Fruit fly (Drosophila melanogaster): Measurements from ENCODE around the gene CG9330.

Gene CG9330

dm6 chr3L:19612172-19612571 is 26.1 kb downstream of the CG9330 start, which contains the start of the genes Lon and PIG-F (continued):
- TF ChIP-seq CG12236 (GFP tag; optimal IDR thresholded peaks at IDR 0.05): peak; percentile 95
- TF ChIP-seq hbn (GFP tag; IDR thresholded peaks at IDR 0.05; ENCODE audit: partially characterized antibody): peak; percentile 47; the same call in 1 of the 2 replicates
- TF ChIP-seq CG13424 (tag; optimal IDR thresholded peaks at IDR 0.05): peak; percentile 100
- peak; percentile 100 for TF ChIP-seq CG30403 (GFP tag; optimal IDR thresholded peaks at IDR 0.05)
- peak; percentile 99 for TF ChIP-seq CG6689 (GFP tag; IDR thresholded peaks at IDR 0.05)
- peak; percentile 99 for TF ChIP-seq B-H2 (GFP tag; optimal IDR thresholded peaks at IDR 0.05)
- peak; percentile 99 for TF ChIP-seq ems (GFP tag; optimal IDR thresholded peaks at IDR 0.05)
- peak; percentile 100 for TF ChIP-seq sens (GFP tag)
- peak; percentile 95 for TF ChIP-seq CG31224 (GFP tag; IDR thresholded peaks at IDR 0.05)
- no peak for TF ChIP-seq usp (GFP tag; optimal IDR thresholded peaks at IDR 0.05)
- peak; percentile 89 for TF ChIP-seq CG1024 (GFP tag; IDR thresholded peaks at IDR 0.05)
- TF ChIP-seq CG17186 (GFP tag; optimal IDR thresholded peaks at IDR 0.05): peak; percentile 90
- TF ChIP-seq unc-4 (GFP tag; IDR thresholded peaks at IDR 0.05; ENCODE audit: partially characterized antibody): peak; percentile 51; the same call in 1 of the 2 replicates
- TF ChIP-seq Neu2 (GFP tag; optimal IDR thresholded peaks at IDR 0.05; ENCODE audit: borderline replicate concordance): peak; percentile 94
- peak; percentile 97 for TF ChIP-seq ara (GFP tag; IDR thresholded peaks at IDR 0.05)
- TF ChIP-seq NC2α (GFP tag; optimal IDR thresholded peaks at IDR 0.05): peak; percentile 95
- peak; percentile 93 for TF ChIP-seq CG12071 (GFP tag; optimal IDR thresholded peaks at IDR 0.05)
- TF ChIP-seq CG17361 (GFP tag; IDR thresholded peaks at IDR 0.05): peak; percentile 100
- peak; percentile 44; the same call in 1 of the 3 replicates for TF ChIP-seq CG6791 (GFP tag; IDR thresholded peaks at IDR 0.05; ENCODE audit: partially characterized antibody)
- peak; percentile 99 for TF ChIP-seq CG11093 (GFP tag; IDR thresholded peaks at IDR 0.05)
- peak; percentile 93 for TF ChIP-seq NK7.1 (GFP tag; optimal IDR thresholded peaks at IDR 0.05)
- TF ChIP-seq cas (GFP tag; IDR thresholded peaks at IDR 0.05): peak; percentile 96
- peak; percentile 99 for TF ChIP-seq zfh2 (GFP tag; optimal IDR thresholded peaks at IDR 0.05)
- peak; percentile 93 for TF ChIP-seq CG18011 (GFP tag; optimal IDR thresholded peaks at IDR 0.05)
- TF ChIP-seq croc (GFP tag; conservative IDR thresholded peaks at IDR 0.05): peak; percentile 99
- peak; percentile 99 for TF ChIP-seq NfI (GFP tag; optimal IDR thresholded peaks at IDR 0.05)
- TF ChIP-seq trh (GFP tag; optimal IDR thresholded peaks at IDR 0.05): peak; percentile 98
- peak; percentile 98 for TF ChIP-seq CG12155 (GFP tag; optimal IDR thresholded peaks at IDR 0.05)
- TF ChIP-seq unpg (GFP tag; optimal IDR thresholded peaks at IDR 0.05): peak; percentile 99
- TF ChIP-seq CG8944 (GFP tag; optimal IDR thresholded peaks at IDR 0.05): peak; percentile 97
- peak; percentile 22 for TF ChIP-seq MESR4 (GFP tag; optimal IDR thresholded peaks at IDR 0.05)
- peak; percentile 99 for TF ChIP-seq caup (GFP tag; optimal IDR thresholded peaks at IDR 0.05; ENCODE audit: severe bottlenecking)
- peak; percentile 99 for TF ChIP-seq twi (tag; optimal IDR thresholded peaks at IDR 0.05)
- peak; percentile 99 for TF ChIP-seq CG8924 (tag; optimal IDR thresholded peaks at IDR 0.05)
- TF ChIP-seq btn (GFP tag; optimal IDR thresholded peaks at IDR 0.05): peak; percentile 89
- peak; percentile 98 for TF ChIP-seq CG13624 (GFP tag; optimal IDR thresholded peaks at IDR 0.05)
- TF ChIP-seq Usf (GFP tag; optimal IDR thresholded peaks at IDR 0.05): peak; percentile 99
- peak; percentile 98 for TF ChIP-seq CG17385 (GFP tag; optimal IDR thresholded peaks at IDR 0.05)
- peak; percentile 99 for TF ChIP-seq ac (GFP tag; optimal IDR thresholded peaks at IDR 0.05)
- TF ChIP-seq odd (GFP tag; optimal IDR thresholded peaks at IDR 0.05): peak; percentile 99
- peak; percentile 88 for TF ChIP-seq E2f2 (GFP tag; IDR thresholded peaks at IDR 0.05)
- TF ChIP-seq CG6683 (GFP tag; optimal IDR thresholded peaks at IDR 0.05): peak; percentile 97
- TF ChIP-seq CG8388 (GFP tag; optimal IDR thresholded peaks at IDR 0.05): peak; percentile 98
- TF ChIP-seq Atf3 (GFP tag; optimal IDR thresholded peaks at IDR 0.05): peak; percentile 98
- peak; percentile 43 for TF ChIP-seq hkb (optimal IDR thresholded peaks at IDR 0.05)
- peak; percentile 98 for TF ChIP-seq hkb (GFP tag; IDR thresholded peaks at IDR 0.05)
- TF ChIP-seq sd (tag; optimal IDR thresholded peaks at IDR 0.05): no peak
- peak; percentile 95 for TF ChIP-seq sens-2 (GFP tag; IDR thresholded peaks at IDR 0.05)
- peak; percentile 90 for TF ChIP-seq ftz-f1 (GFP tag; optimal IDR thresholded peaks at IDR 0.05)
- TF ChIP-seq Awh (GFP tag; IDR thresholded peaks at IDR 0.05): peak; percentile 95
- TF ChIP-seq CG14050 (GFP tag; IDR thresholded peaks at IDR 0.05): peak; percentile 98
